Worm (Caenorhabditis elegans) whole organism, L2 larva: Measurements from ENCODE around the gene Y69H2.3.
A peak's percentile ranks its signal among the peaks of the same experiment; 100 is the strongest.

Experiments used
- C34F6.9 ChIP-seq: fragments of 150-350 bp; optimal IDR thresholded peaks from 2 replicates; lab custom pipeline; 2014; ENCODE audit warnings: missing biosample characterization, missing genetic modification characterization
- F13H6.1 ChIP-seq: sonication (generic microtip); optimal IDR thresholded peaks from 2 replicates; lab custom pipeline; 2016; ENCODE audit warnings: missing genetic modification characterization, missing compliant biosample characterization
- R02D3.7 ChIP-seq: fragments of 150-350 bp; optimal IDR thresholded peaks from 2 replicates; lab custom pipeline; 2014; ENCODE audit warnings: missing biosample characterization, missing genetic modification characterization
- Y55F3AM.14 ChIP-seq: fragments of 200-800 bp; sonication (Bioruptor generic); optimal IDR thresholded peaks from 2 replicates; lab custom pipeline; 2018; ENCODE audit warnings: mild to moderate bottlenecking, missing genetic modification characterization, missing compliant biosample characterization
- ZK546.5 ChIP-seq: sonication (generic microtip); optimal IDR thresholded peaks from 2 replicates; lab custom pipeline; 2017; ENCODE audit warnings: missing biosample characterization, missing genetic modification characterization
- aly-2 ChIP-seq: fragments of 150-350 bp; optimal IDR thresholded peaks from 2 replicates; lab custom pipeline; 2014; ENCODE audit warnings: missing biosample characterization, missing genetic modification characterization
- ama-1 ChIP-seq: fragments of 150-350 bp; optimal IDR thresholded peaks from 2 replicates; lab custom pipeline; 2018; ENCODE audit warnings: inconsistent platforms
- blmp-1 ChIP-seq: sonication (generic microtip); optimal IDR thresholded peaks from 2 replicates; lab custom pipeline; 2017; ENCODE audit warnings: missing genetic modification characterization, mild to moderate bottlenecking, missing compliant biosample characterization, antibody characterized with exemption, moderate library complexity; ENCODE audit not compliant: insufficient read depth
- ceh-16 ChIP-seq: fragments of 150-350 bp; optimal IDR thresholded peaks from 2 replicates; lab custom pipeline; 2014; ENCODE audit warnings: missing biosample characterization, missing genetic modification characterization
- crh-2 ChIP-seq: sonication (generic microtip); optimal IDR thresholded peaks from 2 replicates; lab custom pipeline; 2017; ENCODE audit warnings: missing biosample characterization, missing genetic modification characterization
- dmd-4 ChIP-seq: sonication (generic microtip); optimal IDR thresholded peaks from 2 replicates; lab custom pipeline; 2017; ENCODE audit warnings: missing biosample characterization, missing genetic modification characterization
- egl-27 ChIP-seq: sonication (generic microtip); optimal IDR thresholded peaks from 3 replicates; lab custom pipeline; 2017; ENCODE audit warnings: missing biosample characterization, missing genetic modification reagents, missing genetic modification characterization
- elt-1 ChIP-seq: fragments of 150-350 bp; optimal IDR thresholded peaks from 2 replicates; lab custom pipeline; 2014; ENCODE audit warnings: missing biosample characterization, missing genetic modification characterization
- elt-3 ChIP-seq: sonication (generic microtip); optimal IDR thresholded peaks from 2 replicates; lab custom pipeline; 2017; ENCODE audit warnings: missing biosample characterization, missing genetic modification characterization
- fos-1 ChIP-seq: fragments of 150-350 bp; optimal IDR thresholded peaks from 2 replicates; lab custom pipeline; 2014; ENCODE audit warnings: missing biosample characterization, missing genetic modification characterization
- gmeb-1 ChIP-seq: fragments of 150-350 bp; optimal IDR thresholded peaks from 2 replicates; lab custom pipeline; 2014; ENCODE audit warnings: missing biosample characterization, missing genetic modification characterization
- lin-11 ChIP-seq: fragments of 150-350 bp; sonication (generic microtip); optimal IDR thresholded peaks from 2 replicates; lab custom pipeline; 2014; ENCODE audit warnings: missing biosample characterization, missing genetic modification characterization, inconsistent platforms, mixed read lengths
- lin-13 ChIP-seq: fragments of 150-350 bp; optimal IDR thresholded peaks from 2 replicates; lab custom pipeline; 2014; ENCODE audit warnings: missing biosample characterization, missing genetic modification reagents, missing genetic modification characterization
- lsy-2 ChIP-seq, 2 experiments: fragments of 150-350 bp in 1 of 2; sonication (generic microtip) in 1 of 2; optimal IDR thresholded peaks; 2 replicates each; lab custom pipeline; 2014 to 2017; ENCODE audit warnings: missing biosample characterization in 2 of 2, missing genetic modification characterization in 2 of 2
- mab-5 ChIP-seq: fragments of 150-350 bp; optimal IDR thresholded peaks from 2 replicates; lab custom pipeline; 2014; ENCODE audit warnings: missing biosample characterization, missing genetic modification characterization
- mbf-1 ChIP-seq: sonication (generic microtip); optimal IDR thresholded peaks from 2 replicates; lab custom pipeline; 2017; ENCODE audit warnings: missing biosample characterization, missing genetic modification characterization
- mdl-1 ChIP-seq, 2 experiments: fragments of 150-350 bp in 1 of 2; sonication (generic microtip) in 1 of 2; optimal IDR thresholded peaks; 2 replicates each; lab custom pipeline; 2017; ENCODE audit warnings: missing biosample characterization in 2 of 2, missing genetic modification characterization in 2 of 2
- nhr-10 ChIP-seq: sonication (generic microtip); optimal IDR thresholded peaks from 2 replicates; lab custom pipeline; 2017; ENCODE audit warnings: missing biosample characterization, missing genetic modification characterization
- nhr-12 ChIP-seq: fragments of 150-350 bp; optimal IDR thresholded peaks from 2 replicates; lab custom pipeline; 2014; ENCODE audit warnings: missing biosample characterization, missing genetic modification characterization
- nhr-129 ChIP-seq: fragments of 150-350 bp; optimal IDR thresholded peaks from 2 replicates; lab custom pipeline; 2014; ENCODE audit warnings: missing biosample characterization, missing genetic modification characterization
- nhr-21 ChIP-seq: fragments of 150-350 bp; optimal IDR thresholded peaks from 2 replicates; lab custom pipeline; 2014; ENCODE audit warnings: missing biosample characterization, missing genetic modification characterization
- nhr-23 ChIP-seq: fragments of 150-350 bp; optimal IDR thresholded peaks from 2 replicates; lab custom pipeline; 2014; ENCODE audit warnings: missing biosample characterization, missing genetic modification reagents, missing genetic modification characterization
- nhr-237 ChIP-seq: fragments of 150-350 bp; optimal IDR thresholded peaks from 2 replicates; lab custom pipeline; 2014; ENCODE audit warnings: missing biosample characterization, missing genetic modification characterization
- nhr-25 ChIP-seq: fragments of 150-350 bp; sonication (generic microtip); optimal IDR thresholded peaks from 3 replicates; lab custom pipeline; 2014; ENCODE audit warnings: missing biosample characterization, missing genetic modification characterization
- nhr-6 ChIP-seq: fragments of 150-350 bp; optimal IDR thresholded peaks from 2 replicates; lab custom pipeline; 2014; ENCODE audit warnings: missing biosample characterization, missing genetic modification characterization
- nhr-77 ChIP-seq: fragments of 150-350 bp; optimal IDR thresholded peaks from 2 replicates; lab custom pipeline; 2014; ENCODE audit warnings: missing biosample characterization, missing genetic modification characterization
- peb-1 ChIP-seq: fragments of 150-350 bp; optimal IDR thresholded peaks from 2 replicates; lab custom pipeline; 2014; ENCODE audit warnings: missing biosample characterization, missing genetic modification characterization
- sma-3 ChIP-seq: sonication (generic microtip); optimal IDR thresholded peaks from 2 replicates; lab custom pipeline; 2016; ENCODE audit warnings: missing genetic modification reagents, missing genetic modification characterization, missing compliant biosample characterization
- snpc-4 ChIP-seq: fragments of 150-350 bp; optimal IDR thresholded peaks from 2 replicates; lab custom pipeline; 2014; ENCODE audit warnings: missing biosample characterization, missing genetic modification characterization
- unc-39 ChIP-seq: fragments of 150-350 bp; optimal IDR thresholded peaks from 2 replicates; lab custom pipeline; 2014; ENCODE audit warnings: missing biosample characterization, missing genetic modification characterization
- unc-55 ChIP-seq: fragments of 150-350 bp; sonication (generic microtip); optimal IDR thresholded peaks from 3 replicates; lab custom pipeline; 2014; ENCODE audit warnings: missing biosample characterization, missing genetic modification reagents, missing genetic modification characterization
- unc-62 ChIP-seq: fragments of 150-350 bp; optimal IDR thresholded peaks from 2 replicates; lab custom pipeline; 2014; ENCODE audit warnings: missing biosample characterization, missing genetic modification reagents, missing genetic modification characterization
- ztf-1 ChIP-seq: fragments of 200-800 bp; sonication (Bioruptor generic); conservative IDR thresholded peaks from 2 replicates; pipeline ENCODE4 v1.3.6; 2022; ENCODE audit warnings: missing genetic modification characterization, missing compliant biosample characterization
- ztf-11 ChIP-seq: sonication (generic microtip); optimal IDR thresholded peaks from 2 replicates; lab custom pipeline; 2017; ENCODE audit warnings: missing biosample characterization, missing genetic modification characterization
- ztf-4 ChIP-seq: fragments of 150-350 bp; optimal IDR thresholded peaks from 2 replicates; lab custom pipeline; 2014; ENCODE audit warnings: missing biosample characterization, missing genetic modification characterization

Gene Y69H2.3

ce11 chrV:18699326-18699725, 35.4 kb upstream of the Y69H2.3 start, which contains the start of gene nhr-241:
TSS of gene nhr-241 (plus strand) at chrV:18699451.
- no peak for TF ChIP-seq nhr-12 (tag; lab: Kevin White, UChicago)
- no peak for TF ChIP-seq peb-1 (tag; lab: Kevin White, UChicago)
- no peak for TF ChIP-seq ZK546.5
- no peak for TF ChIP-seq Y55F3AM.14 (GFP tag; lab: Kevin White, UChicago)
- TF ChIP-seq nhr-6 (tag; lab: Kevin White, UChicago), result no peak
- no peak for TF ChIP-seq lsy-2 (tag; optimal IDR thresholded peaks at IDR 0.05; lab: Kevin White, UChicago)
- no peak for TF ChIP-seq unc-62 (GFP tag; lab: Kevin White, UChicago)
- TF ChIP-seq unc-55 (GFP tag; lab: Kevin White, UChicago), result no peak
- TF ChIP-seq mdl-1 (tag; optimal IDR thresholded peaks at IDR 0.05; lab: Kevin White, UChicago), result no peak
- no peak for TF ChIP-seq R02D3.7 (tag; lab: Kevin White, UChicago)
- no peak for TF ChIP-seq egl-27
- no peak for TF ChIP-seq nhr-21
- no peak for TF ChIP-seq mab-5
- TF ChIP-seq dmd-4 (tag; lab: Kevin White, UChicago), result no peak
- no peak for TF ChIP-seq ztf-4 (tag; lab: Kevin White, UChicago)
- no peak for TF ChIP-seq ztf-1
- TF ChIP-seq sma-3 (GFP tag; lab: Kevin White, UChicago), result no peak
- TF ChIP-seq mbf-1 (tag; lab: Kevin White, UChicago), result no peak
- no peak for TF ChIP-seq nhr-237
- TF ChIP-seq, all 48 proteins: peak for 0

ce11 chrV:18695469-18695868, 31.5 kb upstream of the Y69H2.3 start:
- TF ChIP-seq lsy-2 (tag; optimal IDR thresholded peaks at IDR 0.05; lab: Kevin White, UChicago), result no peak
- no peak for TF ChIP-seq ztf-1

ce11 chrV:18689681-18690080, 25.8 kb upstream of the Y69H2.3 start, which contains the start of the genes ubc-19 and Y69H2.7:
TSS of gene ubc-19 (minus strand) at chrV:18689762.
TSS of gene Y69H2.7 (plus strand) at chrV:18689989.
- no peak for TF ChIP-seq Y55F3AM.14 (GFP tag; lab: Kevin White, UChicago)
- TF ChIP-seq nhr-12 (tag; lab: Kevin White, UChicago), result no peak
- TF ChIP-seq ceh-16 (tag; lab: Kevin White, UChicago), result no peak
- TF ChIP-seq F13H6.1 (tag; lab: Kevin White, UChicago), result no peak
- TF ChIP-seq unc-55 (GFP tag; lab: Kevin White, UChicago), result peak; percentile 35
- no peak for TF ChIP-seq dmd-4 (tag; lab: Kevin White, UChicago)
- TF ChIP-seq ama-1 (lab: Kevin White, UChicago), result no peak
- TF ChIP-seq egl-27, result no peak
- no peak for TF ChIP-seq fos-1 (tag; lab: Kevin White, UChicago)
- no peak for TF ChIP-seq R02D3.7 (tag; lab: Kevin White, UChicago)
- no peak for TF ChIP-seq nhr-129 (tag; lab: Kevin White, UChicago)
- TF ChIP-seq sma-3 (GFP tag; lab: Kevin White, UChicago), result no peak
- no peak for TF ChIP-seq nhr-21
- TF ChIP-seq ztf-11 (tag; lab: Kevin White, UChicago), result no peak
- no peak for TF ChIP-seq aly-2
- TF ChIP-seq elt-3 (tag; lab: Kevin White, UChicago), result no peak
- no peak for TF ChIP-seq lin-11 (tag; lab: Kevin White, UChicago)
- TF ChIP-seq nhr-237, result no peak
- peak; percentile 47 for TF ChIP-seq lin-13 (GFP tag; lab: Kevin White, UChicago)
- TF ChIP-seq nhr-10 (tag; lab: Kevin White, UChicago), result no peak
- TF ChIP-seq unc-39 (tag; lab: Kevin White, UChicago), result no peak
- TF ChIP-seq mbf-1 (tag; lab: Kevin White, UChicago), result no peak
- peak; percentile 22 to 50 for TF ChIP-seq lsy-2 (tag; optimal IDR thresholded peaks at IDR 0.05; lab: Kevin White, UChicago)
- TF ChIP-seq nhr-23 (tag; lab: Kevin White, UChicago), result no peak
- no peak for TF ChIP-seq nhr-25 (tag; lab: Kevin White, UChicago)
- TF ChIP-seq elt-1, result no peak
- no peak for TF ChIP-seq unc-62 (GFP tag; lab: Kevin White, UChicago)
- peak; percentile 5 for TF ChIP-seq C34F6.9 (tag; lab: Kevin White, UChicago)
- TF ChIP-seq crh-2, result no peak
- no peak for TF ChIP-seq snpc-4 (tag; lab: Kevin White, UChicago)
- TF ChIP-seq gmeb-1 (tag; lab: Kevin White, UChicago), result no peak
- no peak for TF ChIP-seq ZK546.5
- no peak for TF ChIP-seq peb-1 (tag; lab: Kevin White, UChicago)
- no peak for TF ChIP-seq blmp-1 (tag; lab: Kevin White, UChicago)
- no peak for TF ChIP-seq nhr-77 (tag; lab: Kevin White, UChicago)
